Worm (Caenorhabditis elegans) whole organism, mixed stage, embryonic: ENCODE measurements around the gene msrp-3.

Experiments
- ceh-43 ChIP-seq: fragments of 200-800 bp; sonication (Bioruptor generic); optimal IDR thresholded peaks from 2 replicates; lab custom pipeline; 2018; ENCODE audit warnings: mild to moderate bottlenecking, missing genetic modification characterization, moderate library complexity, missing compliant biosample characterization
- lin-13 ChIP-seq: fragments of 150-350 bp; optimal IDR thresholded peaks from 2 replicates; lab custom pipeline; 2014; ENCODE audit warnings: missing biosample characterization, missing genetic modification characterization
- lsy-2 ChIP-seq: fragments of 150-350 bp; optimal IDR thresholded peaks from 2 replicates; lab custom pipeline; 2014; ENCODE audit warnings: missing biosample characterization, missing genetic modification characterization
- nhr-12 ChIP-seq: fragments of 150-350 bp; optimal IDR thresholded peaks from 2 replicates; lab custom pipeline; 2014; ENCODE audit warnings: missing biosample characterization, missing genetic modification characterization
- nhr-237 ChIP-seq: fragments of 150-350 bp; optimal IDR thresholded peaks from 2 replicates; lab custom pipeline; 2014; ENCODE audit warnings: missing biosample characterization, missing genetic modification characterization
- pha-4 ChIP-seq: fragments of 150-350 bp; optimal IDR thresholded peaks from 2 replicates; lab custom pipeline; 2018; ENCODE audit warnings: missing biosample characterization, missing genetic modification reagents, missing genetic modification characterization
- unc-62 ChIP-seq: fragments of 150-350 bp; optimal IDR thresholded peaks from 2 replicates; lab custom pipeline; 2014; ENCODE audit warnings: missing biosample characterization, missing genetic modification reagents, missing genetic modification characterization

DNA sequence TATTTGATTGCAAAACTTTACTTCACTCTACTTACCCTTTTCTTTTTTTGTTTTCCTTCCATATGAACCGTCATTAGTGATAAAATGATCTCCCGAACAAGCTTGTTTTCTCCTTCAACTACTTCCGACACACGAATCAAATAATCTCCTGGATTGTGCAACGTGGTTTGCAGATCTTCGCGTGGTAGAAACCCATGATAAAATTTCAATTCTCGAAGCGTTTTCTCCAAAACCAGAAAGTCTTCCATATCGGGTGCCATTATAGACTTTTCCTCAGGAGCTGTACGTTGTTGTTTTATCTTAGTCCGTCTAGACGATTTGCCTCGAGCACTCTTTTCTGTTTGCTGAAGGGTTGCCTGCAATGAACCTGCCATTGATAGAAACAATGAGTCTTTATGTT is 17.2 kb downstream of the msrp-3 start:
- no peak for TF ChIP-seq ceh-43
- TF ChIP-seq unc-62 (GFP tag; lab: Kevin White, UChicago) = no peak
- no peak for TF ChIP-seq nhr-237 (tag; lab: Kevin White, UChicago)
- no peak for TF ChIP-seq lsy-2 (tag; lab: Kevin White, UChicago)
- no peak for TF ChIP-seq pha-4 (tag; lab: Kevin White, UChicago)
- no peak for TF ChIP-seq nhr-12 (tag; lab: Kevin White, UChicago)
- no peak for TF ChIP-seq lin-13
